Worm (Caenorhabditis elegans) whole organism, L3 larva: ENCODE data around the gene srj-21.

Experiments
- ceh-16 ChIP-seq: sonication (generic microtip); optimal IDR thresholded peaks from 2 replicates; lab custom pipeline; 2017; ENCODE audit warnings: missing biosample characterization, missing genetic modification characterization
- elt-1 ChIP-seq: fragments of 150-350 bp; optimal IDR thresholded peaks from 2 replicates; lab custom pipeline; 2014; ENCODE audit warnings: missing biosample characterization, missing genetic modification characterization
- elt-2 ChIP-seq: sonication (generic microtip); optimal IDR thresholded peaks from 2 replicates; lab custom pipeline; 2016; ENCODE audit warnings: missing genetic modification reagents, mild to moderate bottlenecking, missing genetic modification characterization, missing compliant biosample characterization
- elt-3 ChIP-seq, 3 experiments: fragments of 150-350 bp in 1 of 3; sonication (generic microtip) in 2 of 3; optimal IDR thresholded peaks; 2 replicates in 2 of 3; 4 replicates in 1 of 3; lab custom pipeline; 2014 to 2017; ENCODE audit warnings: missing biosample characterization in 3 of 3, missing genetic modification characterization in 3 of 3
- fos-1 ChIP-seq: fragments of 150-350 bp; optimal IDR thresholded peaks from 2 replicates; lab custom pipeline; 2014; ENCODE audit warnings: missing biosample characterization, missing genetic modification characterization
- nhr-23 ChIP-seq: fragments of 150-350 bp; optimal IDR thresholded peaks from 2 replicates; lab custom pipeline; 2014; ENCODE audit warnings: missing biosample characterization, missing genetic modification reagents, missing genetic modification characterization
- nhr-237 ChIP-seq: fragments of 150-350 bp; optimal IDR thresholded peaks from 2 replicates; lab custom pipeline; 2014; ENCODE audit warnings: missing biosample characterization, missing genetic modification characterization
- nhr-28 ChIP-seq: fragments of 150-350 bp; optimal IDR thresholded peaks from 2 replicates; lab custom pipeline; 2014; ENCODE audit warnings: missing biosample characterization, missing genetic modification characterization
- nhr-76 ChIP-seq: fragments of 150-350 bp; sonication (generic microtip); optimal IDR thresholded peaks from 5 replicates; lab custom pipeline; 2014; ENCODE audit warnings: missing biosample characterization, missing genetic modification characterization
- nhr-77 ChIP-seq: fragments of 150-350 bp; optimal IDR thresholded peaks from 2 replicates; lab custom pipeline; 2014; ENCODE audit warnings: missing biosample characterization, missing genetic modification characterization
- pha-4 ChIP-seq: fragments of 150-350 bp; optimal IDR thresholded peaks from 2 replicates; lab custom pipeline; 2014; ENCODE audit warnings: missing biosample characterization, missing genetic modification reagents, missing genetic modification characterization
- tbx-2 ChIP-seq: sonication (generic microtip); optimal IDR thresholded peaks from 2 replicates; lab custom pipeline; 2016; ENCODE audit warnings: mild to moderate bottlenecking, missing genetic modification characterization, missing compliant biosample characterization
- unc-39 ChIP-seq: sonication (generic microtip); optimal IDR thresholded peaks from 4 replicates; lab custom pipeline; 2017; ENCODE audit warnings: missing biosample characterization, missing genetic modification characterization
- zag-1 ChIP-seq: fragments of 150-350 bp; optimal IDR thresholded peaks from 2 replicates; lab custom pipeline; 2014; ENCODE audit warnings: missing biosample characterization, missing genetic modification characterization

- TF ChIP-seq pha-4 (tag; lab: Kevin White, UChicago) (no peak), fos-1 (tag; lab: Kevin White, UChicago) (no peak), nhr-77 (tag; lab: Kevin White, UChicago) (no peak), zag-1 (tag; lab: Kevin White, UChicago) (no peak), tbx-2 (no peak), elt-2 (tag; lab: Kevin White, UChicago) (no peak), elt-1 (no peak), nhr-28 (tag; lab: Kevin White, UChicago) (no peak), nhr-237 (tag; lab: Kevin White, UChicago) (no peak), elt-3 (tag; optimal IDR thresholded peaks at IDR 0.05; lab: Kevin White, UChicago) (no peak), nhr-76 (tag; lab: Kevin White, UChicago) (no peak), nhr-23 (no peak), ceh-16 (tag; lab: Kevin White, UChicago) (no peak), unc-39 (no peak)
These were observed 45.8 kb downstream of the srj-21 start, which contains the start of gene D1054.9 for ce11 chrV:10790921-10791320.
